Fruit fly (Drosophila melanogaster): ENCODE results near the gene ball.

dm6 chr3R:26883015-26883292, 16.3 kb upstream of the ball start:
- TF ChIP-seq CG8478 (optimal IDR thresholded peaks at IDR 0.05) (no peak), EcR (GFP tag; optimal IDR thresholded peaks at IDR 0.05) (no peak), pan (optimal IDR thresholded peaks at IDR 0.05) (no peak), usp (GFP tag; optimal IDR thresholded peaks at IDR 0.05) (no peak), psq (optimal IDR thresholded peaks at IDR 0.05) (no peak)

Measured in whole organism.